Worm (Caenorhabditis elegans): ENCODE results near the gene tcer-1.

ce11 chrII:7093339-7093821, 43.5 kb upstream of the tcer-1 start, which contains the start of gene T02G5.3:
- no peak for TF ChIP-seq C38D4.7 (GFP tag; optimal IDR thresholded peaks at IDR 0.05)
- TF ChIP-seq rnt-1 (tag; optimal IDR thresholded peaks at IDR 0.05) = no peak
- TF ChIP-seq npax-4 (tag; optimal IDR thresholded peaks at IDR 0.05) = no peak
- peak; percentile 73 for TF ChIP-seq ama-1 (optimal IDR thresholded peaks at IDR 0.05)
- no peak for TF ChIP-seq hlh-30 (tag; optimal IDR thresholded peaks at IDR 0.05; ENCODE audit: insufficient read depth)
- no peak for TF ChIP-seq elt-2 (tag; optimal IDR thresholded peaks at IDR 0.05)
- no peak for TF ChIP-seq mec-3 (tag; optimal IDR thresholded peaks at IDR 0.05; ENCODE audit: borderline replicate concordance)
- no peak for TF ChIP-seq nhr-11 (tag; optimal IDR thresholded peaks at IDR 0.05)
- TF ChIP-seq pax-1 (tag; optimal IDR thresholded peaks at IDR 0.05) = no peak
- TF ChIP-seq ceh-45 (GFP tag; IDR thresholded peaks at IDR 0.05) = no peak
- TF ChIP-seq lim-6 (tag; optimal IDR thresholded peaks at IDR 0.05) = no peak
- TF ChIP-seq ttx-3 (tag; optimal IDR thresholded peaks at IDR 0.05) = no peak
- no peak for TF ChIP-seq hlh-13 (GFP tag; optimal IDR thresholded peaks at IDR 0.05)

Measured in whole organism, late embryonic.